Worm (Caenorhabditis elegans) whole organism, midembryonic: ENCODE measurements around the gene F26G1.15.

Experiments used
- flt-1 ChIP-seq: fragments of 200-800 bp; sonication (Bioruptor generic); IDR thresholded peaks from 2 replicates; pipeline ENCODE4 v1.3.6; 2022; ENCODE audit warnings: missing genetic modification characterization, missing compliant biosample characterization
- klf-2 ChIP-seq: fragments of 200-800 bp; sonication (Bioruptor generic); conservative IDR thresholded peaks from 2 replicates; pipeline ENCODE4 v1.3.6; 2022; ENCODE audit warnings: missing genetic modification reagents, missing genetic modification characterization, missing compliant biosample characterization
- med-1 ChIP-seq: sonication (generic microtip); optimal IDR thresholded peaks from 2 replicates; lab custom pipeline; 2017; ENCODE audit warnings: missing genetic modification characterization, mild to moderate bottlenecking, missing compliant biosample characterization, antibody characterized with exemption, missing genetic modification reagents; ENCODE audit not compliant: insufficient read depth
- tab-1 ChIP-seq: fragments of 200-800 bp; sonication (Bioruptor generic); IDR thresholded peaks from 2 replicates; pipeline ENCODE4 v1.3.6; 2022; ENCODE audit warnings: missing genetic modification characterization, missing compliant biosample characterization
- ztf-23 ChIP-seq: fragments of 200-800 bp; sonication (Bioruptor generic); IDR thresholded peaks from 2 replicates; pipeline ENCODE4 v1.3.6; 2022; ENCODE audit warnings: missing genetic modification reagents, missing genetic modification characterization, missing compliant biosample characterization

DNA sequence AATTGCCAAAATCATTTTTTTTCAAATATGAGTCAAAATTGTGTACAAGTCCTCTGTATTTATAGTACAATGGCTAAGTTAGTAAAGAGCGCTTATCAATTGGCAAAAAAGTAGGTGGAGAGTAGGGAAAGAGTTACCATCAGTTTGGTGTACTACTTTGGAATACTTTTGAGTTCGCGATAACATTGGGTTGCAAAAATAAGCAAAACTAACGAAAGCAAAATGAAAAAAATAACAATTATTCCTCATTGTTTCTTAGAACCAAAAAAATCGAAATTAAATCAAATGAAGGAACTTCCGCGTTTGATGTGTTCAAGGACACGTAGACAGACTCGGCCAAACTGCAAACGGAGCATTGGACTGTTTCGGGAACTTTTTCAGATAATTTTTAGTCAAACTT, 33.3 kb upstream of the F26G1.15 start, which contains the start of gene C27D9.2:
- TF ChIP-seq ztf-23 (no peak), tab-1 (GFP tag; lab: Robert Waterston, UW) (no peak), med-1 (GFP tag; lab: Kevin White, UChicago) (no peak), klf-2 (GFP tag; lab: Robert Waterston, UW) (no peak), flt-1 (no peak)
